Worm (Caenorhabditis elegans): ENCODE results near the gene ints-5.

DNA sequence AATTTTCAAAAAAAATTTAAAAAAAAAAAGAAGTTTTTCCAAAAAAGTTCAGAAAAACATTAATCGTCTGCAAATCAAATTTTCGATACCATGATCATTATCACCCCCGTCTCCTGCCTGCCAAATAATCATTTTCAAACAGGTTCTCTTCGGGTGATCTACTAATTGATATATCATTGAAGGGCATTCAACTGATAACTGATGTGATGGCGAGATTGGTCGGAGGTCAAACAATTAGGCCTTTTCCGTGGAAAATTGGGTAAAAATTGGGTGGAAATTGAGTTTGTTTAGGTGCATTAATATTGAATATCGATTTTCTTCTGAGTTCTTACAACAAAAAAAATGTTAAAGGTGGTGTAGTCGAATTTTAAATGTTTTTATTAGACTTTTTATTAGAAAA lies 46.6 kb upstream of the ints-5 start, which contains the start of gene Y51A2D.18:
- TF ChIP-seq nhr-12 (tag; optimal IDR thresholded peaks at IDR 0.05) (no peak), elt-3 (tag; optimal IDR thresholded peaks at IDR 0.05) (no peak), nhr-28 (tag; optimal IDR thresholded peaks at IDR 0.05) (no peak)

Data from whole organism, mixed stage, embryonic.